Worm (Caenorhabditis elegans) whole organism, L4 larva: Measurements from ENCODE around the gene R06F6.12.

Experiments used
- Y105C5A.15 ChIP-seq: fragments of 200-800 bp; sonication (Bioruptor generic); IDR thresholded peaks from 2 replicates; pipeline ENCODE4 v1.3.6; 2022; ENCODE audit warnings: missing genetic modification characterization, missing compliant biosample characterization
- lim-7 ChIP-seq: fragments of 200-800 bp; sonication (Bioruptor generic); IDR thresholded peaks from 2 replicates; pipeline ENCODE4 v1.3.6; 2022; ENCODE audit warnings: missing genetic modification characterization, missing compliant biosample characterization
- lin-13 ChIP-seq: fragments of 150-350 bp; optimal IDR thresholded peaks from 2 replicates; lab custom pipeline; 2014; ENCODE audit warnings: missing biosample characterization, missing genetic modification reagents, missing genetic modification characterization

ce11 chrII:10873631-10874030, 49.8 kb upstream of the R06F6.12 start, which contains the start of gene orc-2:
- TF ChIP-seq lim-7 (GFP tag; lab: Robert Waterston, UW), result no peak
- TF ChIP-seq Y105C5A.15, result no peak
- no peak for TF ChIP-seq lin-13 (GFP tag; lab: Kevin White, UChicago)
